Worm (Caenorhabditis elegans) whole organism, L3 larva: ENCODE results near the gene mdt-9.

Source experiments
- ama-1 ChIP-seq: fragments of 150-350 bp; optimal IDR thresholded peaks from 2 replicates; lab custom pipeline; 2018
- ceh-16 ChIP-seq: sonication (generic microtip); optimal IDR thresholded peaks from 2 replicates; lab custom pipeline; 2017; ENCODE audit warnings: missing biosample characterization, missing genetic modification characterization
- ceh-82 ChIP-seq: fragments of 150-350 bp; optimal IDR thresholded peaks from 2 replicates; lab custom pipeline; 2014; ENCODE audit warnings: missing biosample characterization, missing genetic modification characterization
- daf-12 ChIP-seq: fragments of 150-350 bp; optimal IDR thresholded peaks from 2 replicates; lab custom pipeline; 2014; ENCODE audit warnings: missing biosample characterization, missing genetic modification reagents, missing genetic modification characterization
- elt-3 ChIP-seq, 3 experiments: fragments of 150-350 bp in 1 of 3; sonication (generic microtip) in 2 of 3; optimal IDR thresholded peaks; 2 replicates in 2 of 3; 4 replicates in 1 of 3; lab custom pipeline; 2014 to 2017; ENCODE audit warnings: missing biosample characterization in 3 of 3, missing genetic modification characterization in 3 of 3
- fos-1 ChIP-seq: fragments of 150-350 bp; optimal IDR thresholded peaks from 2 replicates; lab custom pipeline; 2014; ENCODE audit warnings: missing biosample characterization, missing genetic modification characterization
- lin-15B ChIP-seq: fragments of 150-350 bp; optimal IDR thresholded peaks from 2 replicates; lab custom pipeline; 2014; ENCODE audit warnings: missing biosample characterization, missing genetic modification characterization
- nhr-237 ChIP-seq: fragments of 150-350 bp; optimal IDR thresholded peaks from 2 replicates; lab custom pipeline; 2014; ENCODE audit warnings: missing biosample characterization, missing genetic modification characterization
- nhr-67 ChIP-seq: fragments of 150-350 bp; optimal IDR thresholded peaks from 2 replicates; lab custom pipeline; 2014; ENCODE audit warnings: missing biosample characterization, missing genetic modification characterization
- ztf-11 ChIP-seq: fragments of 150-350 bp; optimal IDR thresholded peaks from 2 replicates; lab custom pipeline; 2014; ENCODE audit warnings: missing biosample characterization, missing genetic modification characterization

- TF ChIP-seq daf-12 (tag; lab: Kevin White, UChicago): no peak
- no peak for TF ChIP-seq nhr-67 (tag; lab: Kevin White, UChicago)
- no peak for TF ChIP-seq ztf-11 (tag; lab: Kevin White, UChicago)
- no peak for TF ChIP-seq fos-1 (tag; lab: Kevin White, UChicago)
- no peak for TF ChIP-seq ceh-82
- TF ChIP-seq lin-15B (tag; lab: Kevin White, UChicago): no peak
- no peak for TF ChIP-seq nhr-237 (tag; lab: Kevin White, UChicago)
- TF ChIP-seq ama-1: no peak
- TF ChIP-seq elt-3 (tag; optimal IDR thresholded peaks at IDR 0.05; lab: Kevin White, UChicago): no peak
- TF ChIP-seq ceh-16 (tag; lab: Kevin White, UChicago): no peak
These were observed 4.4 kb upstream of the mdt-9 start, which contains the start of gene emc-3 for ce11 chrIV:13381823-13382222.
